Fruit fly (Drosophila melanogaster): Measurements from ENCODE around the gene Surf4.

Surf4 gene

dm6 chr3R:15361490-15361889 lies 15.5 kb upstream of the Surf4 start, which contains the start of the genes Cog2 and Trax:
Gene Cog2, minus strand, starts transcription at chr3R:15361657.
Gene Trax, plus strand, starts transcription at chr3R:15361692.
- no peak for TF ChIP-seq achi (GFP tag; optimal IDR thresholded peaks at IDR 0.05)
- no peak for TF ChIP-seq Eip93F (GFP tag; optimal IDR thresholded peaks at IDR 0.05)
- no peak for TF ChIP-seq CG32006 (GFP tag; optimal IDR thresholded peaks at IDR 0.05)
- TF ChIP-seq spab (GFP tag; optimal IDR thresholded peaks at IDR 0.05), result no peak
- TF ChIP-seq Ets21C (GFP tag; optimal IDR thresholded peaks at IDR 0.05), result no peak
- TF ChIP-seq Blimp-1 (GFP tag; optimal IDR thresholded peaks at IDR 0.05), result no peak
- no peak for TF ChIP-seq dsx (GFP tag; optimal IDR thresholded peaks at IDR 0.05; ENCODE audit: poor library complexity, severe bottlenecking)
- no peak for TF ChIP-seq vri (GFP tag; optimal IDR thresholded peaks at IDR 0.05)
- TF ChIP-seq OdsH (GFP tag; optimal IDR thresholded peaks at IDR 0.05), result no peak
- no peak for TF ChIP-seq esn (GFP tag; optimal IDR thresholded peaks at IDR 0.05)
- no peak for TF ChIP-seq CG11294 (GFP tag; IDR thresholded peaks at IDR 0.05)
- no peak for TF ChIP-seq CG7368 (GFP tag; optimal IDR thresholded peaks at IDR 0.05)
- no peak for TF ChIP-seq CG34406 (GFP tag; optimal IDR thresholded peaks at IDR 0.05)
- TF ChIP-seq svp (GFP tag), result no peak

dm6 chr3R:15356645-15357431 lies 10.9 kb upstream of the Surf4 start, which contains the start of the genes Atg4b and Hibch:
Gene Atg4b, minus strand, starts transcription at chr3R:15356924.
Gene Hibch, plus strand, starts transcription at chr3R:15357229.
- TF ChIP-seq esn (GFP tag; optimal IDR thresholded peaks at IDR 0.05) (peak; percentile 79), fkh (GFP tag; optimal IDR thresholded peaks at IDR 0.05) (peak; percentile 97), CG6854 (GFP tag; optimal IDR thresholded peaks at IDR 0.05) (peak; percentile 80), Sox15 (GFP tag; optimal IDR thresholded peaks at IDR 0.05) (peak; percentile 78), Sox14 (GFP tag; optimal IDR thresholded peaks at IDR 0.05) (no peak), spab (GFP tag; optimal IDR thresholded peaks at IDR 0.05) (no peak), acj6 (GFP tag; optimal IDR thresholded peaks at IDR 0.05) (no peak), CG7368 (GFP tag; optimal IDR thresholded peaks at IDR 0.05) (peak; percentile 67), Eip78C (GFP tag) (peak; percentile 82), Ets21C (GFP tag; optimal IDR thresholded peaks at IDR 0.05) (no peak), CG1621 (tag; optimal IDR thresholded peaks at IDR 0.05) (peak; percentile 54), Hr38 (GFP tag; optimal IDR thresholded peaks at IDR 0.05) (no peak), Blimp-1 (GFP tag; optimal IDR thresholded peaks at IDR 0.05) (peak; percentile 73), CG10631 (GFP tag; optimal IDR thresholded peaks at IDR 0.05) (peak; percentile 90), Ets96B (tag; optimal IDR thresholded peaks at IDR 0.05) (peak; percentile 68), CG6808 (GFP tag; optimal IDR thresholded peaks at IDR 0.05) (no peak), CG11902 (GFP tag; optimal IDR thresholded peaks at IDR 0.05) (peak; percentile 85), Eip93F (GFP tag; optimal IDR thresholded peaks at IDR 0.05) (no peak), OdsH (GFP tag; optimal IDR thresholded peaks at IDR 0.05) (no peak), achi (GFP tag; optimal IDR thresholded peaks at IDR 0.05) (no peak), CG8119 (GFP tag; IDR thresholded peaks at IDR 0.05) (peak; percentile 63; the same call in 2 of the 3 replicates), vri (GFP tag; optimal IDR thresholded peaks at IDR 0.05) (peak; percentile 93), Sox102F (GFP tag; optimal IDR thresholded peaks at IDR 0.05) (no peak), CG4318 (GFP tag; optimal IDR thresholded peaks at IDR 0.05) (no peak), Hr39 (GFP tag; optimal IDR thresholded peaks at IDR 0.05) (no peak), lz (GFP tag; optimal IDR thresholded peaks at IDR 0.05) (peak; percentile 74), fd59A (GFP tag; optimal IDR thresholded peaks at IDR 0.05) (peak; percentile 60), Met (GFP tag; optimal IDR thresholded peaks at IDR 0.05) (no peak), Smox (GFP tag; optimal IDR thresholded peaks at IDR 0.05) (no peak), CG6276 (GFP tag; optimal IDR thresholded peaks at IDR 0.05) (no peak), CG15336 (GFP tag; IDR thresholded peaks at IDR 0.05) (peak; percentile 66), CG9139 (GFP tag; optimal IDR thresholded peaks at IDR 0.05) (no peak), CG11762 (GFP tag; optimal IDR thresholded peaks at IDR 0.05; ENCODE audit: insufficient read depth) (peak; percentile 75), CG3919 (GFP tag; optimal IDR thresholded peaks at IDR 0.05) (no peak), ss (GFP tag; optimal IDR thresholded peaks at IDR 0.05) (no peak), net (GFP tag; optimal IDR thresholded peaks at IDR 0.05) (no peak), eg (GFP tag; IDR thresholded peaks at IDR 0.05) (peak; percentile 79), svp (GFP tag) (no peak), dsx (GFP tag; optimal IDR thresholded peaks at IDR 0.05; ENCODE audit: poor library complexity, severe bottlenecking) (peak; percentile 9), Hr4 (GFP tag; optimal IDR thresholded peaks at IDR 0.05) (no peak), CG34406 (GFP tag; optimal IDR thresholded peaks at IDR 0.05) (peak; percentile 72), Lpt (GFP tag; optimal IDR thresholded peaks at IDR 0.05) (no peak), CG10669 (GFP tag; optimal IDR thresholded peaks at IDR 0.05) (peak; percentile 100), salr (GFP tag; optimal IDR thresholded peaks at IDR 0.05) (peak in 1 of 2 experiments; percentile 62)

Measured in whole organism, prepupa.